Worm (Caenorhabditis elegans) whole organism, mixed stage, embryonic: ENCODE measurements around the gene C25F9.12.
A peak's percentile ranks its signal among the peaks of the same experiment; 100 is the strongest.

Experiments
- M03D4.4 ChIP-seq: sonication (generic microtip); optimal IDR thresholded peaks from 2 replicates; lab custom pipeline; 2017; ENCODE audit warnings: mild to moderate bottlenecking, missing genetic modification characterization, missing compliant biosample characterization
- bed-3 ChIP-seq: fragments of 200-800 bp; sonication (Bioruptor generic); optimal IDR thresholded peaks from 3 replicates; lab custom pipeline; 2018; ENCODE audit warnings: mild to moderate bottlenecking, missing genetic modification characterization, moderate library complexity, missing compliant biosample characterization
- blmp-1 ChIP-seq: fragments of 150-350 bp; optimal IDR thresholded peaks from 2 replicates; lab custom pipeline; 2014; ENCODE audit warnings: missing biosample characterization, missing genetic modification characterization
- ceh-43 ChIP-seq: fragments of 200-800 bp; sonication (Bioruptor generic); optimal IDR thresholded peaks from 2 replicates; lab custom pipeline; 2018; ENCODE audit warnings: mild to moderate bottlenecking, missing genetic modification characterization, moderate library complexity, missing compliant biosample characterization
- ces-1 ChIP-seq: fragments of 150-350 bp; optimal IDR thresholded peaks from 2 replicates; lab custom pipeline; 2014; ENCODE audit warnings: missing biosample characterization, missing genetic modification reagents, missing genetic modification characterization
- cnd-1 ChIP-seq: fragments of 200-800 bp; sonication (Bioruptor generic); optimal IDR thresholded peaks from 2 replicates; lab custom pipeline; 2018; ENCODE audit warnings: mild to moderate bottlenecking, missing genetic modification characterization, missing compliant biosample characterization
- drap-1 ChIP-seq: fragments of 200-800 bp; sonication (Bioruptor generic); optimal IDR thresholded peaks from 3 replicates; lab custom pipeline; 2018; ENCODE audit warnings: mild to moderate bottlenecking, missing genetic modification characterization, missing compliant biosample characterization
- elt-1 ChIP-seq: sonication (generic microtip); optimal IDR thresholded peaks from 2 replicates; lab custom pipeline; 2017; ENCODE audit warnings: missing genetic modification characterization, mild to moderate bottlenecking, missing compliant biosample characterization, antibody characterized with exemption, moderate library complexity, borderline replicate concordance; ENCODE audit not compliant: insufficient read depth
- flh-1 ChIP-seq: fragments of 200-800 bp; sonication (Bioruptor generic); optimal IDR thresholded peaks from 2 replicates; lab custom pipeline; 2018; ENCODE audit warnings: mild to moderate bottlenecking, missing genetic modification characterization, moderate library complexity, missing compliant biosample characterization
- hlh-1 ChIP-seq: fragments of 150-350 bp; optimal IDR thresholded peaks from 2 replicates; lab custom pipeline; 2014; ENCODE audit warnings: missing biosample characterization, missing genetic modification reagents, missing genetic modification characterization
- lin-13 ChIP-seq: fragments of 150-350 bp; optimal IDR thresholded peaks from 2 replicates; lab custom pipeline; 2014; ENCODE audit warnings: missing biosample characterization, missing genetic modification characterization
- lin-32 ChIP-seq: fragments of 200-800 bp; sonication (Bioruptor generic); optimal IDR thresholded peaks from 2 replicates; lab custom pipeline; 2018; ENCODE audit warnings: mild to moderate bottlenecking, missing genetic modification characterization, missing compliant biosample characterization
- lsy-2 ChIP-seq: fragments of 150-350 bp; optimal IDR thresholded peaks from 2 replicates; lab custom pipeline; 2014; ENCODE audit warnings: missing biosample characterization, missing genetic modification characterization
- mep-1 ChIP-seq: fragments of 150-350 bp; optimal IDR thresholded peaks from 2 replicates; lab custom pipeline; 2017; ENCODE audit warnings: missing biosample characterization, missing genetic modification reagents, missing genetic modification characterization, inconsistent platforms
- mls-2 ChIP-seq: sonication (generic microtip); optimal IDR thresholded peaks from 2 replicates; lab custom pipeline; 2016; ENCODE audit warnings: mild to moderate bottlenecking, missing genetic modification characterization, moderate library complexity, missing compliant biosample characterization
- nhr-12 ChIP-seq: fragments of 150-350 bp; optimal IDR thresholded peaks from 2 replicates; lab custom pipeline; 2014; ENCODE audit warnings: missing biosample characterization, missing genetic modification characterization
- nhr-2 ChIP-seq: fragments of 150-350 bp; optimal IDR thresholded peaks from 2 replicates; lab custom pipeline; 2014; ENCODE audit warnings: missing biosample characterization, missing genetic modification characterization
- nhr-28 ChIP-seq: fragments of 150-350 bp; optimal IDR thresholded peaks from 2 replicates; lab custom pipeline; 2014; ENCODE audit warnings: missing biosample characterization, missing genetic modification characterization
- pha-4 ChIP-seq: fragments of 150-350 bp; optimal IDR thresholded peaks from 2 replicates; lab custom pipeline; 2018; ENCODE audit warnings: missing biosample characterization, missing genetic modification reagents, missing genetic modification characterization
- sem-2 ChIP-seq: fragments of 200-800 bp; sonication (Bioruptor generic); optimal IDR thresholded peaks from 2 replicates; lab custom pipeline; 2018; ENCODE audit warnings: mild to moderate bottlenecking, missing genetic modification characterization, missing compliant biosample characterization
- snpc-4 ChIP-seq: fragments of 150-350 bp; optimal IDR thresholded peaks from 2 replicates; lab custom pipeline; 2014; ENCODE audit warnings: missing biosample characterization, missing genetic modification characterization
- sptf-1 ChIP-seq: sonication (generic microtip); optimal IDR thresholded peaks from 2 replicates; lab custom pipeline; 2017; ENCODE audit warnings: mild to moderate bottlenecking, missing genetic modification characterization, moderate library complexity, missing compliant biosample characterization
- tbx-8 ChIP-seq: fragments of 200-800 bp; sonication (Bioruptor generic); optimal IDR thresholded peaks from 2 replicates; lab custom pipeline; 2018; ENCODE audit warnings: mild to moderate bottlenecking, missing genetic modification characterization, moderate library complexity, missing compliant biosample characterization
- unc-62 ChIP-seq: fragments of 150-350 bp; optimal IDR thresholded peaks from 2 replicates; lab custom pipeline; 2014; ENCODE audit warnings: missing biosample characterization, missing genetic modification reagents, missing genetic modification characterization

Gene C25F9.12

DNA sequence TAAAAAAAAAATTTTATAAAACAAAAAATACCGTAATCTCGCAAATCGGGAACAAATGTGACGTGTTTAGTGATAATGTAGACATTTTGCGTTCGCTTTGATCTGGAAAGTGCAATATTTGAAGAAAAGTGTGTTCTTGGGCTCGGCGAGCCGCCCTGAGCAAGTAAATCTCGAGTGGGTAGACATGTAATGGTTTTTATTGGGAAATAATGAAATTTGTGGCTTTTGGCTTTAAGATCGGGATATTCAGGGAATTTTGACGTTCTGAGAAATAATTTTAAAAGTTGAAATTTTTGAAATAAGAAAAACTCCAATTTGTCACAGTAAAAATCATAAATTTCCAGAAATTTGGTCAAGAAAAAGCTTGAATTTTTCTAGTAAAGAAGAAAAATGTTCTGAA lies 40.2 kb downstream of the C25F9.12 start, which contains the start of gene C14B4.2:
C14B4.2 (minus strand) TSS at position 101 of the 400 bp plus-strand sequence.
- TF ChIP-seq pha-4 (tag; lab: Kevin White, UChicago) (no peak), lin-32 (GFP tag; lab: Kevin White, UChicago) (no peak)

DNA sequence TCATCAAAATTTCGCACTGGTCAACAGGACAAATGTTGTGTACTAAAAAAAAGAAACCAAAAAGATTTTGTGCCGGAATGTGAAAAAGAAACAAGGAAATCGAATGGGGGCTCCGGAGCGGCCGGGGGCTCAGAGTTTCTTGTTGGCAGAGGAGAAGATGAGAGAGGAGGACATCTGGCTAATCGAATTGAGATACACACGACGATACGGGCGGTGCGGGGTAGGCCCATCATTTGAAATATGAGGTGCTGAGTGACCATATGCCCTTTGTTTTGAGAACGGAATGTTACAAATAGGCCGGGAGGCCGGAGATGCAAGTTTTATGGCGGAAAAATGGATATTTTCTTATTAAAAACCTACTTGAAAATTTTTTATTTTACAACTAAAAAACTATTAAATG lies 44.7 kb downstream of the C25F9.12 start:
- no peak for TF ChIP-seq unc-62 (GFP tag; lab: Kevin White, UChicago)
- no peak for TF ChIP-seq sem-2 (GFP tag; lab: Kevin White, UChicago)
- TF ChIP-seq ces-1 (GFP tag; lab: Kevin White, UChicago), result peak; percentile 76
- peak; percentile 44 for TF ChIP-seq hlh-1 (tag; lab: Kevin White, UChicago)

DNA sequence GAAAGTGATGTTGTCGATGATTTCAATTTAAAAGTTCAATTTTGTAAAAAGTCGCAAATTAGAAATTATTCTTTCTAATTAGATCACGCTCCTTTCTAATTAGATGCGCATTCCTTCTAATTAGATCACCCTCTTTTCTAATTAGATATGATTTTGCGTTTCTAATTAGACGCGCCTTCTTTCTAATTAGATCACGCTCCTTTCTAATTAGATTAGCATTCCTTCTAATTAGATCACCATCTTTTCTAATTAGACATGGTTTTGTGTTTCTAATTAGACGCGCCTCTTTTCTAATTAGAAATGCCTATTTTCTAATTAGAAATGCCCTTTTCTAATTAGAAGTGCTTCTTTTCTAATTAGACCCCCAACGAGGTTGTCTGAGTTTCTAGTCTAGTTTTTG lies 46.0 kb downstream of the C25F9.12 start:
- TF ChIP-seq snpc-4 (tag; lab: Kevin White, UChicago) (no peak), nhr-2 (tag; lab: Kevin White, UChicago) (no peak), ceh-43 (GFP tag; lab: Kevin White, UChicago) (peak; percentile 66)
- TF ChIP-seq, all 35 proteins: peak for 1

DNA sequence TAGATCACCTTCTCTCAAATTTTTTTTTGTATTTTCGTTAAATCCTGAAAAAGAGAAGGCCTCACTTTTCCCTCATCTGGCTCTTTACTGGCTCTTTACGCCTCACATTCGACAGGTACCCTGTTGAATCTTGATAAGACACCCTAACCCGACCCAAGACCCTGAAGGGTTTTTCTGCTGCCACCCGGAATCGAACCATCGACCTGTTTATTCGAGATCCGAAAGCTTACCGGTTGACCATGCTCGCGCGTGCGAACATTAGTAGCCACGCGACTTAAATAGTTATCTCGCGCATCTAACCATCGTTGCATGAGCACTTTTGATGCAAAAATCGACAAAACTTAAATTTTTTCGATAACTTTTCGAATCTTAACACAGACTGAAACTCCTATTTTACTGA lies 47.5 kb downstream of the C25F9.12 start:
- TF ChIP-seq hlh-1 (tag; lab: Kevin White, UChicago) (no peak), nhr-28 (tag; lab: Kevin White, UChicago) (no peak), drap-1 (GFP tag; lab: Kevin White, UChicago) (no peak), unc-62 (GFP tag; lab: Kevin White, UChicago) (no peak), mls-2 (no peak), snpc-4 (tag; lab: Kevin White, UChicago) (no peak), mep-1 (no peak), flh-1 (no peak), tbx-8 (GFP tag; lab: Kevin White, UChicago) (no peak), nhr-2 (tag; lab: Kevin White, UChicago) (no peak), sptf-1 (no peak), lsy-2 (tag; lab: Kevin White, UChicago) (no peak), lin-13 (tag; lab: Kevin White, UChicago) (no peak), nhr-12 (tag; lab: Kevin White, UChicago) (no peak), M03D4.4 (tag; lab: Kevin White, UChicago) (no peak), bed-3 (GFP tag; lab: Kevin White, UChicago) (no peak), cnd-1 (no peak)

DNA sequence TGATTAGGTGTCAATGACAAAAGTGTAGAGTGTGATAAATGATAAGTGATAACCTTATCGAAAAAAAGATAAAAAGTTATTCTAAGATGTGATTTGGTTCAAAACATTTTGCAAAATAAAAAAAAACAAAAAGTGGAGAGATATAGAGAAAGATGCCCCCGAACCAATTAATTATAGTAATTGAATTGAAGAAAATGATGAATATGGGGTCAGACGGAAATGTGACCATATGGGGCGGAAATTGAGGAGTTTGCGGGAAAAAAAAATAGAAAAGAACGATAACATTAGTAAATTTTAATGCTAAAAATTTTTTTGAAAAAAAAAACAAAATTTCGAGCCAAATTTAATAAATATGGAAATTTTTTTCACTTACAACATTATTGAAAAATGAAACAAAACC lies 48.2 kb downstream of the C25F9.12 start:
- TF ChIP-seq blmp-1 (tag; lab: Kevin White, UChicago) (no peak), bed-3 (GFP tag; lab: Kevin White, UChicago) (no peak), ces-1 (GFP tag; lab: Kevin White, UChicago) (peak; percentile 88), elt-1 (tag; lab: Kevin White, UChicago) (no peak)
